Worm (Caenorhabditis elegans): ENCODE measurements around the gene nhr-15.

nhr-15 gene

ce11 chrV:295802-296201 is 16.7 kb upstream of the nhr-15 start:
- no peak for TF ChIP-seq nhr-28 (tag; optimal IDR thresholded peaks at IDR 0.05)
- TF ChIP-seq arid-1 (GFP tag; conservative IDR thresholded peaks at IDR 0.05): no peak
- no peak for TF ChIP-seq saeg-2 (GFP tag; IDR thresholded peaks at IDR 0.05)
- TF ChIP-seq set-16 (GFP tag; IDR thresholded peaks at IDR 0.05): peak; percentile 59; the same call in 1 of the 2 replicates
- TF ChIP-seq tag-97 (GFP tag; IDR thresholded peaks at IDR 0.05): no peak
- no peak for TF ChIP-seq nhr-41 (GFP tag; IDR thresholded peaks at IDR 0.05)
- TF ChIP-seq ZK546.5 (tag; optimal IDR thresholded peaks at IDR 0.05): no peak
- TF ChIP-seq unc-62 (GFP tag; optimal IDR thresholded peaks at IDR 0.05 in 1 of 2): peak in 1 of 2 experiments; percentile 50
- TF ChIP-seq unc-62 (tag; optimal IDR thresholded peaks at IDR 0.05): no peak
- TF ChIP-seq aha-1 (tag): no peak

- peak in 1 of 2 experiments; percentile 91 for TF ChIP-seq unc-62 (GFP tag; optimal IDR thresholded peaks at IDR 0.05 in 1 of 2)
- TF ChIP-seq unc-62 (tag; optimal IDR thresholded peaks at IDR 0.05): no peak
- TF ChIP-seq nhr-11 (tag; optimal IDR thresholded peaks at IDR 0.05): no peak
- TF ChIP-seq jun-1 (tag; optimal IDR thresholded peaks at IDR 0.05): no peak
- peak; percentile 37 for TF ChIP-seq unc-130 (GFP tag; optimal IDR thresholded peaks at IDR 0.05)
These were observed 15.0 kb upstream of the nhr-15 start, which contains the start of gene F33E11.2 for ce11 chrV:297424-297991. Gene F33E11.2, plus strand, starts transcription at chrV:297947.

- peak; percentile 92 for TF ChIP-seq set-16 (GFP tag; IDR thresholded peaks at IDR 0.05)
- TF ChIP-seq ctbp-1 (GFP tag; IDR thresholded peaks at IDR 0.05): no peak
These were observed 14.1 kb upstream of the nhr-15 start for ce11 chrV:298395-298794.

ce11 chrV:303271-303670 is 9.2 kb upstream of the nhr-15 start:
- TF ChIP-seq lim-7 (GFP tag; IDR thresholded peaks at IDR 0.05): no peak
- TF ChIP-seq lin-1 (GFP tag; IDR thresholded peaks at IDR 0.05): no peak
- TF ChIP-seq set-16 (GFP tag; IDR thresholded peaks at IDR 0.05): peak; percentile 91
- no peak for TF ChIP-seq hlh-11 (tag; optimal IDR thresholded peaks at IDR 0.05)
- no peak for TF ChIP-seq mes-2 (tag; optimal IDR thresholded peaks at IDR 0.05; ENCODE audit: poor library complexity, severe bottlenecking)

ce11 chrV:304613-305012 is 7.9 kb upstream of the nhr-15 start, which contains the start of gene F33E11.3:
Gene F33E11.3, minus strand, starts transcription at chrV:304713.
- TF ChIP-seq dmd-8 (GFP tag; IDR thresholded peaks at IDR 0.05) (no peak), mdt-29 (GFP tag; IDR thresholded peaks at IDR 0.05) (no peak), hmg-1.1 (GFP tag; IDR thresholded peaks at IDR 0.05) (no peak), zip-11 (GFP tag; IDR thresholded peaks at IDR 0.05) (no peak), mxl-2 (GFP tag; conservative IDR thresholded peaks at IDR 0.05) (no peak), cey-2 (tag; optimal IDR thresholded peaks at IDR 0.05; ENCODE audit: borderline replicate concordance, insufficient read depth) (no peak), egl-43 (GFP tag; IDR thresholded peaks at IDR 0.05) (no peak), zag-1 (tag; optimal IDR thresholded peaks at IDR 0.05) (no peak), unc-130 (GFP tag; optimal IDR thresholded peaks at IDR 0.05) (no peak), ZK337.2 (GFP tag; IDR thresholded peaks at IDR 0.05) (no peak), F37D6.2 (tag; optimal IDR thresholded peaks at IDR 0.05) (no peak), zip-2 (tag; optimal IDR thresholded peaks at IDR 0.05) (no peak), aly-2 (tag; optimal IDR thresholded peaks at IDR 0.05) (no peak), fos-1 (tag; optimal IDR thresholded peaks at IDR 0.05) (no peak), unc-62 (GFP tag; optimal IDR thresholded peaks at IDR 0.05 in 1 of 2) (no peak), unc-62 (tag; optimal IDR thresholded peaks at IDR 0.05) (no peak), nhr-48 (tag; optimal IDR thresholded peaks at IDR 0.05) (no peak)

All from whole organism, L4 larva.